Worm (Caenorhabditis elegans): Measurements from ENCODE around the gene F16G10.10.

DNA sequence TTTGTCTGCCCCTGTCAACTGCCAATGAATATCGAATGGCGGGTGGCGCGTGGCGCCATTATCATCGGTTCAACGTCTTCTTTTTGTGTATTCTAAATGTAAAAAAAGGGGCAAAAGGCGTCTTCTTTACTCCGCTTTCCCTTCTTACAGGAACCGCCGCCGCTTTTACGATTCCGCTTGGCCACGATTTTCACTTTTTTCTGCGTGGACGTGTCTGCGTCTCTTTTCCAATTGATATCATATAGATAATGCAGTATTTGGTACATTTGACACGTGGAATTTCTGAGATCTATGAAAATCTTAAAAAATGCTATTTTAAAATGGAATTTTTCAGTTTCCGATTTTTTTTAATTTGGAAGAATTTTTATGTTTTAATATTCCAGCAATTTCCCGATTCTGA, 44.8 kb upstream of the F16G10.10 start:
- TF ChIP-seq ama-1 (optimal IDR thresholded peaks at IDR 0.05) = no peak
- no peak for TF ChIP-seq ztf-4 (tag; optimal IDR thresholded peaks at IDR 0.05)
- TF ChIP-seq nfya-1 (tag; optimal IDR thresholded peaks at IDR 0.05; ENCODE audit: insufficient read depth) = no peak
- TF ChIP-seq skn-1 (tag; optimal IDR thresholded peaks at IDR 0.05) = no peak
- no peak for TF ChIP-seq jun-1 (tag; optimal IDR thresholded peaks at IDR 0.05)
- no peak for TF ChIP-seq nhr-237 (tag; optimal IDR thresholded peaks at IDR 0.05)
- no peak for TF ChIP-seq lin-39 (tag; optimal IDR thresholded peaks at IDR 0.05)
- TF ChIP-seq nhr-11 (tag; optimal IDR thresholded peaks at IDR 0.05) = no peak
- no peak for TF ChIP-seq unc-62 (GFP tag; optimal IDR thresholded peaks at IDR 0.05)
- no peak for TF ChIP-seq ztf-11 (tag; optimal IDR thresholded peaks at IDR 0.05)

All from whole organism, L3 larva.